Worm (Caenorhabditis elegans) whole organism, midembryonic: ENCODE data around the gene T07F10.5.

Source experiments
- T22C8.4 ChIP-seq: fragments of 200-800 bp; sonication (Bioruptor generic); IDR thresholded peaks from 2 replicates; pipeline ENCODE4 v1.3.6; 2022; ENCODE audit warnings: missing genetic modification characterization, missing compliant biosample characterization
- cog-1 ChIP-seq: sonication (generic microtip); optimal IDR thresholded peaks from 2 replicates; lab custom pipeline; 2016; ENCODE audit warnings: missing genetic modification characterization, missing compliant biosample characterization
- flt-1 ChIP-seq: fragments of 200-800 bp; sonication (Bioruptor generic); IDR thresholded peaks from 2 replicates; pipeline ENCODE4 v1.3.6; 2022; ENCODE audit warnings: missing genetic modification characterization, missing compliant biosample characterization
- klf-2 ChIP-seq: fragments of 200-800 bp; sonication (Bioruptor generic); conservative IDR thresholded peaks from 2 replicates; pipeline ENCODE4 v1.3.6; 2022; ENCODE audit warnings: missing genetic modification reagents, missing genetic modification characterization, missing compliant biosample characterization
- med-1 ChIP-seq: sonication (generic microtip); optimal IDR thresholded peaks from 2 replicates; lab custom pipeline; 2017; ENCODE audit warnings: missing genetic modification characterization, mild to moderate bottlenecking, missing compliant biosample characterization, antibody characterized with exemption, missing genetic modification reagents; ENCODE audit not compliant: insufficient read depth
- ref-1 ChIP-seq: fragments of 200-800 bp; sonication (Bioruptor generic); conservative IDR thresholded peaks from 2 replicates; pipeline ENCODE4 v1.3.6; 2022; ENCODE audit warnings: missing genetic modification reagents, missing genetic modification characterization, missing compliant biosample characterization
- tab-1 ChIP-seq: fragments of 200-800 bp; sonication (Bioruptor generic); IDR thresholded peaks from 2 replicates; pipeline ENCODE4 v1.3.6; 2022; ENCODE audit warnings: missing genetic modification characterization, missing compliant biosample characterization
- ztf-23 ChIP-seq: fragments of 200-800 bp; sonication (Bioruptor generic); IDR thresholded peaks from 2 replicates; pipeline ENCODE4 v1.3.6; 2022; ENCODE audit warnings: missing genetic modification reagents, missing genetic modification characterization, missing compliant biosample characterization
- ztf-29 ChIP-seq: fragments of 200-800 bp; sonication (Bioruptor generic); IDR thresholded peaks from 2 replicates; pipeline ENCODE4 v1.3.6; 2022; ENCODE audit warnings: missing genetic modification reagents, missing genetic modification characterization, missing compliant biosample characterization

Gene T07F10.5

DNA sequence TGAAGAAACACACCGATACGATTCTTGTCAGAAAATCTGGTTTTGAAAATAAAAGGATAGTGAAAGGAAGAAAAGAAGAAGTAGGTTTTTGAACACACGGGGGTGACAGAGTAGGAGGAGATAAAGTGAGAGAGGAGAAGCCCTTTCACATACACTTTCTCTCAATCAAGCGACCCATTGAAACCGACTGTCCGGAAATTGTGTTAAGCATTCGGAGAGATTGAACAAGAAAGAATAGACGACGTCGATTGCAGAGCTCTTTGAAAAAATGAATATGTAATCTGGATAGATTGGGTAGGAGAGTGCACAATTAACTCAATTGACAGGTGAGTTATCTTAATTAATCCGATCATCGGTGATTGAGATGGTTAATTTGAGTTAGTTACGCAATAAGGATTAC lies 35.6 kb downstream of the T07F10.5 start:
- no peak for TF ChIP-seq ref-1 (GFP tag; lab: Robert Waterston, UW)
- no peak for TF ChIP-seq cog-1 (tag; lab: Kevin White, UChicago)
- no peak for TF ChIP-seq klf-2 (GFP tag; lab: Robert Waterston, UW)
- TF ChIP-seq med-1: no peak
- no peak for TF ChIP-seq ztf-29
- no peak for TF ChIP-seq T22C8.4 (GFP tag; lab: Robert Waterston, UW)
- TF ChIP-seq tab-1 (GFP tag; lab: Robert Waterston, UW): no peak
- TF ChIP-seq flt-1: no peak
- no peak for TF ChIP-seq ztf-23 (GFP tag; lab: Robert Waterston, UW)

DNA sequence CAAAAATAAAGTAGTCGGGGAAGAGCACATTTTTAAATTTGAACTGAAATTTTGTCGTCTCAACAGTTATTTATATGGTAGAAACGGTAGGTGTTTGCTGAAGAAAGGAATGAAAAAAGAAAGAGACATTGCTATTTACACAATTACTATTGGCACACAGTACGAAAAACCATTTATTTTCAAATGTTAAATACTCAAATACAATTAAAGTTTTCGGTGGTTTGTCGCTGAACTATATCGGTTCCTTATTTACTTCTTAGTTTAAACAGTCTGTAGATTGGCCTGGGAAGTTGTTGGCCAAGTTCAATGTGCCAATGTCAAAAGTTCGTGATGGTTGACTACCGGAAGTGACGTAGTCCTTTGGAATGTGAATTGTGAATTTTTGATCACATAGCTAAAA lies 38.3 kb downstream of the T07F10.5 start, which contains the start of gene ttr-27:
TSS of gene ttr-27 (minus strand) at position 45 of the 400 bp plus-strand sequence.
- TF ChIP-seq cog-1 (tag; lab: Kevin White, UChicago) (no peak), T22C8.4 (GFP tag; lab: Robert Waterston, UW) (no peak), ref-1 (GFP tag; lab: Robert Waterston, UW) (no peak), ztf-29 (no peak), med-1 (no peak), ztf-23 (GFP tag; lab: Robert Waterston, UW) (no peak)

DNA sequence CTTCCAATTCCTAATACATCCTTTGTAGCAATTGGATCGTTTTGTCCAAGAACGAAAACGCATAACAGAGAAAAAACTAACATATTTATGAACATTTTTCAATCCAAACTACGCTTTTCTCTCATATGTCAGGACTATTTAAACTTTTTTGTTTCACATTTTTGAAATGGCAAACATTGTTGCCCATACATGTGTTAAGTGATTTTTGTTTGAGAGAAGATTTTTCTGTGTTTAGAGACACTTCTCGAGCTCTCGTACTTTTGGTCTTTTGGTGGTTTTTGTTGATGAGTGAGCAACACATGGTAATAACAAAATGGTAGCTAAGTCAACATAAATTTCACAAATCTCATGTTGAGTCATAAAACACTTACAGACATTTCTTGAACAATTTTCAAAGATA lies 39.4 kb downstream of the T07F10.5 start, which contains the start of gene ttr-28:
TSS of gene ttr-28 (minus strand) at position 101 of the 400 bp plus-strand sequence.
- TF ChIP-seq ztf-29 (no peak), klf-2 (GFP tag; lab: Robert Waterston, UW) (no peak), ztf-23 (GFP tag; lab: Robert Waterston, UW) (no peak), ref-1 (GFP tag; lab: Robert Waterston, UW) (no peak), flt-1 (no peak), T22C8.4 (GFP tag; lab: Robert Waterston, UW) (no peak)

DNA sequence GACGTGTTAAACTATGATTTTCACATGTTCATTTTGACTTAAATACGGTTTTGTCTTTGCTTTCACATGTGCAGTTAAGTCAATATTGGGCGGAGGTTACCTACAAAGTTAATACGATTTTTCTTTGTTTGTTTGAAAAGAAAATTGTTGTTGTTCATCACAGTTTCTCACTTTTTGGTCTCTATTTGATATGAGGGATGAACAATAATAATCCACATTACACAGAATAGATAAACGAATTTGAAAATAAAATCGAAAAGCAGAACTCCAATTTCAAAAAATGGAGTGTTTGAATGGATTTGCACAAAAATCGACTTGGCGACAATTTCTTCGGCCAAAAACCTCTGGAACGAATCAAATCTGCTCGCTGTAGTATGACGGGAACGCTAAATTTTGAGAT lies 41.0 kb downstream of the T07F10.5 start, which contains the start of gene ttr-29:
TSS of gene ttr-29 (minus strand) at position 101 of the 400 bp plus-strand sequence.
- TF ChIP-seq cog-1 (tag; lab: Kevin White, UChicago) (no peak), T22C8.4 (GFP tag; lab: Robert Waterston, UW) (no peak), ztf-23 (GFP tag; lab: Robert Waterston, UW) (no peak), ztf-29 (no peak), ref-1 (GFP tag; lab: Robert Waterston, UW) (no peak), flt-1 (no peak), klf-2 (GFP tag; lab: Robert Waterston, UW) (no peak)

DNA sequence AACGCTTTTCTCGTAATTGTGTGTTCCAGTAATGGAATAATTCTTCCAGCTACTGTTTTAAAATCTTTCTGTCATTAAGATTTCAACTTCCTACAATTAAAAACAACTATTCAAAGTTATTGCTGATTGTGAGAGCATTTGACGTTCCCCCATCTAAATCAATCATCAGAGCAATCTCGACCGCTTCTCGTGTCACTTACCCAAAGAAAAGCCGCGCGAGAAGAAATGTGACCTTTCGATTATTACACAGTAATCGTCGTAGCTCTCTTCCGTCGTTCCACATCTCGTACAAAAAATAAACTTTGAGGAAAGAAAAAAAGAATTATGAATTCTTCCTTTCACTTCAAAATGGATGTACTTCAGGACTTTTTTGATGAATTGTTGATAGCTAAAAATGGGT lies 41.7 kb downstream of the T07F10.5 start:
- TF ChIP-seq klf-2 (GFP tag; lab: Robert Waterston, UW) (no peak), med-1 (no peak), ztf-29 (no peak), T22C8.4 (GFP tag; lab: Robert Waterston, UW) (no peak), ref-1 (GFP tag; lab: Robert Waterston, UW) (no peak), flt-1 (no peak), ztf-23 (GFP tag; lab: Robert Waterston, UW) (no peak), tab-1 (GFP tag; lab: Robert Waterston, UW) (no peak), cog-1 (tag; lab: Kevin White, UChicago) (no peak)

DNA sequence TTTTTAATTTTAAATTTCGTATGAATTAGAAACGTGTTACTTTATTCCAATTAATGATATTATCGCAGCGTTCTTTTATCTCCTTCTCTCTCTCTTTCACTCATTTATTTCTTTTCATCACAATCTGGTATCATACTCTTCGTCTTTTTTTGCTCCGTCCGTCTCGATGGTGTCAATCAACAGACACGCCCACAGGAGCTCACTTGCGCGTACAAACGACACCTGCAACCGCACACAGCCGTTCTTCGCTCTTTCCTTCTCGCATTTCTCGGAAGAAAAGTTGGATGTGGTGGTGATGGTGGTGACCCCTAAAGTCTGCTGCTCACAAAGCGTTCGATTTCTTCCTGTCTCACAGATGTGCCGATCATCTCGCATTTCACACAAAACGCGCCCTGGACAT lies 42.9 kb downstream of the T07F10.5 start:
- no peak for TF ChIP-seq ref-1 (GFP tag; lab: Robert Waterston, UW)
- TF ChIP-seq klf-2 (GFP tag; lab: Robert Waterston, UW): no peak
- no peak for TF ChIP-seq ztf-23 (GFP tag; lab: Robert Waterston, UW)
- no peak for TF ChIP-seq tab-1 (GFP tag; lab: Robert Waterston, UW)
- TF ChIP-seq med-1: no peak
- no peak for TF ChIP-seq T22C8.4 (GFP tag; lab: Robert Waterston, UW)
- no peak for TF ChIP-seq flt-1
- TF ChIP-seq cog-1 (tag; lab: Kevin White, UChicago): no peak
- no peak for TF ChIP-seq ztf-29

DNA sequence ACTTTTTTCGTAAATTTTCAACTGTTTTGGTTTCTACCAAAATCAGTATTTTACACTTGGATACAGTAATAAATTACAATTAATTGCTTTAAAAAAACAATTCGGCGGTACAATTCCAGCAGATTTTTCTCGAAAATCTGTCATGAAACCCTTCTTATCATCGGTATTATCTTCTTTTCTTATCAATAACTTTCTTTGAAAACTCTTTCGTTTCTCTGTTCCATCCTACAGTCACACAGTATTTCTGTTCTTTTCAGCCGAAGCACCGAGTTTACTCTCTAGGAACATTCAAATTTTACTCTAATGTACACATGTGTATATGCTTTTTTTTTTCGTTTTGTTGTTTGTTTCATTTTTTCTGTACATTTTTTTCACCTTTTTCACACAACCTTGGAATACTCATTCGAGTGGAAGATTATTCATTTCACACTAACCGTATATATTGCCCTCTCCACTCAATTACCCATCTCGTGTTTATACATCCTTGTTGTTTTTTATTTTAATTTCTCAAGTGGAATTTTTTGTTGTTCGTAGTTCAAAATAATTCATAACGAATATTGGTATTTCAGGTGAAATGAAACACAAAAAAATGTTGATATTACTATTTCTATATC lies 43.9 kb downstream of the T07F10.5 start, which contains the start of gene nid-1:
TSS of gene nid-1 (plus strand) at position 564 of the 614 bp plus-strand sequence.
- TF ChIP-seq ztf-23 (GFP tag; lab: Robert Waterston, UW) (no peak), cog-1 (tag; lab: Kevin White, UChicago) (no peak), ztf-29 (no peak), flt-1 (no peak), tab-1 (GFP tag; lab: Robert Waterston, UW) (no peak), T22C8.4 (GFP tag; lab: Robert Waterston, UW) (no peak), klf-2 (GFP tag; lab: Robert Waterston, UW) (no peak), ref-1 (GFP tag; lab: Robert Waterston, UW) (no peak), med-1 (no peak)
